Worm (Caenorhabditis elegans) whole organism, L4 larva: ENCODE measurements around the gene F08F1.9.

Source experiments
- F26F4.8 ChIP-seq: fragments of 200-800 bp; sonication (Bioruptor generic); conservative IDR thresholded peaks from 2 replicates; pipeline ENCODE4 v1.3.6; 2022; ENCODE audit warnings: missing genetic modification characterization, missing compliant biosample characterization
- R02D3.7 ChIP-seq: fragments of 150-350 bp; sonication (generic microtip); optimal IDR thresholded peaks from 3 replicates; lab custom pipeline; 2014; ENCODE audit warnings: missing biosample characterization, missing genetic modification characterization
- T26A8.4 ChIP-seq: fragments of 200-800 bp; sonication (Bioruptor generic); IDR thresholded peaks from 2 replicates; pipeline ENCODE4 v1.3.6; 2022; ENCODE audit warnings: missing genetic modification characterization, missing compliant biosample characterization
- Y48G9A.11 ChIP-seq: fragments of 200-800 bp; sonication (Bioruptor generic); IDR thresholded peaks from 2 replicates; pipeline ENCODE4 v1.3.6; 2022; ENCODE audit warnings: missing genetic modification reagents, missing genetic modification characterization, missing compliant biosample characterization
- ZK337.2 ChIP-seq: fragments of 200-800 bp; sonication (Bioruptor generic); IDR thresholded peaks from 2 replicates; pipeline ENCODE4 v1.3.6; 2022; ENCODE audit warnings: missing genetic modification reagents, missing genetic modification characterization, missing compliant biosample characterization
- ZK546.5 ChIP-seq, 2 experiments: sonication (generic microtip); optimal IDR thresholded peaks; 2 replicates each; lab custom pipeline; 2017; ENCODE audit warnings: missing biosample characterization in 2 of 2, missing genetic modification characterization in 2 of 2
- aha-1 ChIP-seq: fragments of 150-350 bp; peaks from one replicate; lab custom pipeline; 2014; ENCODE audit warnings: missing biosample characterization, missing genetic modification characterization
- ceh-20 ChIP-seq: fragments of 200-800 bp; sonication (Bioruptor generic); IDR thresholded peaks from 2 replicates; pipeline ENCODE4 v1.3.6; 2022; ENCODE audit warnings: missing genetic modification reagents, missing genetic modification characterization, missing compliant biosample characterization
- ceh-28 ChIP-seq: fragments of 150-350 bp; optimal IDR thresholded peaks from 2 replicates; lab custom pipeline; 2014; ENCODE audit warnings: missing biosample characterization, missing genetic modification reagents, missing genetic modification characterization
- ceh-44 ChIP-seq: fragments of 200-800 bp; sonication (Bioruptor generic); IDR thresholded peaks from 2 replicates; pipeline ENCODE4 v1.3.6; 2022; ENCODE audit warnings: missing genetic modification reagents, missing genetic modification characterization, missing compliant biosample characterization
- ceh-82 ChIP-seq: sonication (generic microtip); optimal IDR thresholded peaks from 2 replicates; lab custom pipeline; 2017; ENCODE audit warnings: missing biosample characterization, missing genetic modification characterization
- daf-12 ChIP-seq: fragments of 150-350 bp; optimal IDR thresholded peaks from 2 replicates; lab custom pipeline; 2014; ENCODE audit warnings: missing biosample characterization, missing genetic modification reagents, missing genetic modification characterization
- daf-16 ChIP-seq, 3 experiments: sonication (generic microtip); optimal IDR thresholded peaks; 2 replicates each; lab custom pipeline; 2016 to 2017; ENCODE audit warnings: missing genetic modification characterization in 3 of 3, missing genetic modification reagents in 3 of 3, mild to moderate bottlenecking in 2 of 3, missing compliant biosample characterization in 2 of 3, missing biosample characterization in 1 of 3, moderate library complexity in 1 of 3
- daf-8 ChIP-seq: fragments of 200-800 bp; sonication (Bioruptor generic); IDR thresholded peaks from 2 replicates; pipeline ENCODE4 v1.3.6; 2022; ENCODE audit warnings: missing genetic modification characterization, missing compliant biosample characterization
- dmd-6 ChIP-seq: fragments of 200-800 bp; sonication (Bioruptor generic); IDR thresholded peaks from 2 replicates; pipeline ENCODE4 v1.3.6; 2022; ENCODE audit warnings: missing genetic modification reagents, missing genetic modification characterization, missing compliant biosample characterization
- dmd-8 ChIP-seq: fragments of 200-800 bp; sonication (Bioruptor generic); IDR thresholded peaks from 2 replicates; pipeline ENCODE4 v1.3.6; 2022; ENCODE audit warnings: missing genetic modification characterization, missing compliant biosample characterization
- dmd-9 ChIP-seq: fragments of 200-800 bp; sonication (Bioruptor generic); IDR thresholded peaks from 2 replicates; pipeline ENCODE4 v1.3.6; 2022; ENCODE audit warnings: missing genetic modification reagents, missing genetic modification characterization, missing compliant biosample characterization
- dve-1 ChIP-seq: sonication (generic microtip); optimal IDR thresholded peaks from 2 replicates; lab custom pipeline; 2017; ENCODE audit warnings: antibody characterized with exemption, mild to moderate bottlenecking, missing genetic modification characterization, missing compliant biosample characterization; ENCODE audit not compliant: insufficient read depth
- egl-27 ChIP-seq: sonication (generic microtip); optimal IDR thresholded peaks from 3 replicates; lab custom pipeline; 2017; ENCODE audit warnings: missing biosample characterization, missing genetic modification reagents, missing genetic modification characterization
- egl-43 ChIP-seq: fragments of 200-800 bp; sonication (Bioruptor generic); IDR thresholded peaks from 2 replicates; pipeline ENCODE4 v1.3.6; 2022; ENCODE audit warnings: missing genetic modification reagents, missing genetic modification characterization, missing compliant biosample characterization
- fos-1 ChIP-seq: fragments of 150-350 bp; optimal IDR thresholded peaks from 2 replicates; lab custom pipeline; 2014; ENCODE audit warnings: missing biosample characterization, missing genetic modification characterization
- hif-1 ChIP-seq, 2 experiments: sonication (generic microtip); optimal IDR thresholded peaks; 2 replicates each; lab custom pipeline; 2016 to 2017; ENCODE audit warnings: missing compliant biosample characterization in 2 of 2, missing genetic modification characterization in 2 of 2, missing genetic modification reagents in 2 of 2, missing genotype in 2 of 2, mild to moderate bottlenecking in 1 of 2
- hmg-1.1 ChIP-seq: fragments of 200-800 bp; sonication (Bioruptor generic); IDR thresholded peaks from 2 replicates; pipeline ENCODE4 v1.3.6; 2022; ENCODE audit warnings: missing genetic modification reagents, missing genetic modification characterization, missing compliant biosample characterization
- lim-7 ChIP-seq: fragments of 200-800 bp; sonication (Bioruptor generic); IDR thresholded peaks from 2 replicates; pipeline ENCODE4 v1.3.6; 2022; ENCODE audit warnings: missing genetic modification characterization, missing compliant biosample characterization
- lin-1 ChIP-seq: fragments of 200-800 bp; sonication (Bioruptor generic); IDR thresholded peaks from 2 replicates; pipeline ENCODE4 v1.3.6; 2022; ENCODE audit warnings: missing genetic modification reagents, missing genetic modification characterization, missing compliant biosample characterization
- lin-15B ChIP-seq: fragments of 150-350 bp; sonication (generic microtip); optimal IDR thresholded peaks from 3 replicates; lab custom pipeline; 2014; ENCODE audit warnings: missing biosample characterization, missing genetic modification characterization
- lir-3 ChIP-seq: sonication (generic microtip); optimal IDR thresholded peaks from 2 replicates; lab custom pipeline; 2016; ENCODE audit warnings: mild to moderate bottlenecking, missing genetic modification characterization, missing compliant biosample characterization
- lsy-2 ChIP-seq, 2 experiments: fragments of 150-350 bp in 1 of 2; sonication (generic microtip) in 1 of 2; optimal IDR thresholded peaks; 2 replicates each; lab custom pipeline; 2014 to 2017; ENCODE audit warnings: missing biosample characterization in 2 of 2, missing genetic modification characterization in 2 of 2
- mdt-29 ChIP-seq: fragments of 200-800 bp; sonication (Bioruptor generic); IDR thresholded peaks from 2 replicates; pipeline ENCODE4 v1.3.6; 2022; ENCODE audit warnings: missing genetic modification reagents, missing genetic modification characterization, missing compliant biosample characterization
- nhr-102 ChIP-seq: sonication (generic microtip); optimal IDR thresholded peaks from 2 replicates; lab custom pipeline; 2016; ENCODE audit warnings: mild to moderate bottlenecking, missing genetic modification characterization, moderate library complexity, missing compliant biosample characterization
- nhr-25 ChIP-seq: sonication (generic microtip); optimal IDR thresholded peaks from 2 replicates; lab custom pipeline; 2017; ENCODE audit warnings: missing genetic modification characterization, mild to moderate bottlenecking, missing compliant biosample characterization, antibody characterized with exemption, moderate library complexity, borderline replicate concordance; ENCODE audit not compliant: insufficient read depth
- nhr-28 ChIP-seq: fragments of 150-350 bp; optimal IDR thresholded peaks from 2 replicates; lab custom pipeline; 2014; ENCODE audit warnings: missing biosample characterization, missing genetic modification characterization
- nhr-6 ChIP-seq: fragments of 150-350 bp; optimal IDR thresholded peaks from 2 replicates; lab custom pipeline; 2014; ENCODE audit warnings: missing biosample characterization, missing genetic modification characterization
- nhr-76 ChIP-seq: fragments of 150-350 bp; optimal IDR thresholded peaks from 2 replicates; lab custom pipeline; 2014; ENCODE audit warnings: missing biosample characterization, missing genetic modification characterization
- nhr-77 ChIP-seq: fragments of 150-350 bp; optimal IDR thresholded peaks from 2 replicates; lab custom pipeline; 2014; ENCODE audit warnings: missing biosample characterization, missing genetic modification characterization
- php-3 ChIP-seq: fragments of 200-800 bp; sonication (Bioruptor generic); IDR thresholded peaks from 2 replicates; pipeline ENCODE4 v1.3.6; 2022; ENCODE audit warnings: missing genetic modification reagents, missing genetic modification characterization, missing compliant biosample characterization
- rbr-2 ChIP-seq: sonication (generic microtip); optimal IDR thresholded peaks from 2 replicates; lab custom pipeline; 2016; ENCODE audit warnings: missing genotype, missing genetic modification characterization, missing compliant biosample characterization
- saeg-2 ChIP-seq: fragments of 200-800 bp; sonication (Bioruptor generic); IDR thresholded peaks from 2 replicates; pipeline ENCODE4 v1.3.6; 2022; ENCODE audit warnings: missing genetic modification reagents, missing genetic modification characterization, missing compliant biosample characterization
- sdz-12 ChIP-seq: fragments of 200-800 bp; sonication (Bioruptor generic); optimal IDR thresholded peaks from 2 replicates; lab custom pipeline; 2018; ENCODE audit warnings: mild to moderate bottlenecking, missing genetic modification characterization, missing compliant biosample characterization
- set-16 ChIP-seq: fragments of 200-800 bp; sonication (Bioruptor generic); IDR thresholded peaks from 2 replicates; pipeline ENCODE4 v1.3.6; 2022; ENCODE audit warnings: missing genetic modification reagents, missing genetic modification characterization, missing compliant biosample characterization
- snpc-1.2 ChIP-seq: fragments of 200-800 bp; sonication (Bioruptor generic); IDR thresholded peaks from 2 replicates; pipeline ENCODE4 v1.3.6; 2022; ENCODE audit warnings: missing genetic modification reagents, missing genetic modification characterization, missing compliant biosample characterization
- spr-1 ChIP-seq: sonication (generic microtip); optimal IDR thresholded peaks from 2 replicates; lab custom pipeline; 2016; ENCODE audit warnings: mild to moderate bottlenecking, missing genetic modification characterization, missing compliant biosample characterization
- unc-39 ChIP-seq: sonication (generic microtip); optimal IDR thresholded peaks from 2 replicates; lab custom pipeline; 2017; ENCODE audit warnings: missing biosample characterization, missing genetic modification characterization
- vab-7 ChIP-seq: fragments of 200-800 bp; sonication (Bioruptor generic); IDR thresholded peaks from 2 replicates; pipeline ENCODE4 v1.3.6; 2022; ENCODE audit warnings: missing genetic modification reagents, missing genetic modification characterization, missing compliant biosample characterization
- zip-11 ChIP-seq: fragments of 200-800 bp; sonication (Bioruptor generic); IDR thresholded peaks from 2 replicates; pipeline ENCODE4 v1.3.6; 2022; ENCODE audit warnings: missing genetic modification characterization, missing compliant biosample characterization
- ztf-11 ChIP-seq: fragments of 150-350 bp; optimal IDR thresholded peaks from 2 replicates; lab custom pipeline; 2014; ENCODE audit warnings: missing biosample characterization, missing genetic modification characterization

The F08F1.9 gene

DNA sequence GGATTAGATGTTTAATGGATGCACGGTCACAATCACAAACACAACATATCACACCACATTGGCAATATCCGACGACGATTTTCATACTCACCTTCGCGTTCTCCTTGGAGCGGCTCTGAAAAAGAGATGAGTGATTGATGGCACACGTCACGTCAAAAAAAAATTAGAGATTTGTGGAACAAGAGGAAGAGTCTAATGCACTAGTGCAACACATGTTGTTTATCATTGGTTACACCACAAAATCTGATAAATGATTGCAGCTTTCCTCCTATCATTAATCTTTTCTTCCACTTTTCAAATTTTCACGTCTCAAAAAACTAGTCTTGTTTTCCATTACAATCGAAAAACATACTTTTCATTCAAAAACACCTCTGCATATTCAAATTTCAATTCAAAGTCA, 20.1 kb downstream of the F08F1.9 start:
- TF ChIP-seq ceh-20 (GFP tag; lab: Robert Waterston, UW) (no peak; the same call in 1 of the 2 replicates), aha-1 (tag; lab: Kevin White, UChicago) (peak; percentile 83), daf-16 (GFP tag; optimal IDR thresholded peaks at IDR 0.05; lab: Kevin White, UChicago) (peak in 1 of 2 experiments; percentile 89), daf-16 (tag; optimal IDR thresholded peaks at IDR 0.05; lab: Kevin White, UChicago) (no peak)
- TF ChIP-seq, all 104 proteins: peak for 2

DNA sequence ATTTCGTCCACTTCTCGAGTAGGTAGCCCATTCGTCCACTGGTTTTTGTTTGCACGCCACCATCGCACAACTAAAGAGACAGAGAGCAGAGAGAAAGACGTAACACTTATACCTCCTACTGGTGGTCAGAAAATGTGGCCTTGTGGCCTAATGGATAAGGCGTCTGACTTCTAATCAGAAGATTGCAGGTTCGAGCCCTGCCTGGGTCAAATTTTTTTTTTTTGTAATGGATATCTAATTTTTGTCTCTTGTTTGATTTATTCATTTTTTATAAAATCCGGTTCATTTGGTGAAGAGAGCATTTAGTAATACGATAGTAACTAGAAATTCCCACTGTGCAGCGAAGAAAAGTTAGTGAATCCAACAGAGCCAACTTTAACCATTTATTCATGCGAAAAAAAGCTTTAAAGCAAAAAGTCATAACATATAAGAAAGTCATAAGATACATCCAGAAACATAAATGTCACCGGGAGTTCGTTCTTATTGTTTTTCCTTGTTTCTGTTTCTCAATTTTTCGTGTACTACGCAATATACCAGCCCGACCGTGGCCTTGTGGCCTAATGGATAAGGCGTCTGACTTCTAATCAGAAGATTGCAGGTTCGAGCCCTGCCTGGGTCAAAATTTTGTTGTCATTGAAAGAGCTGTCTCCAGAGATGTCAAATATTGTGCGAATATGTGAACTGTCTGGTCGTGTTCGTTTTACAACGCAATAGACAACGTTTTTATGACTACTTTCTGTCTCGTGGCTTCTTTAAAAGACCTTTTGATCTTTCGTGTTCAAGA, 24.4 kb downstream of the F08F1.9 start:
- TF ChIP-seq ceh-20 (GFP tag; lab: Robert Waterston, UW) = no peak
- peak; percentile 51; the same call in 1 of the 2 replicates for TF ChIP-seq T26A8.4 (GFP tag; lab: Robert Waterston, UW)
- TF ChIP-seq lim-7 (GFP tag; lab: Robert Waterston, UW) = peak; percentile 80
- no peak for TF ChIP-seq lin-15B
- no peak for TF ChIP-seq ceh-28 (tag; lab: Kevin White, UChicago)
- peak; percentile 85 for TF ChIP-seq dmd-8 (GFP tag; lab: Robert Waterston, UW)
- peak; percentile 36 for TF ChIP-seq nhr-102 (tag; lab: Kevin White, UChicago)
- peak; percentile 60 for TF ChIP-seq nhr-25 (tag; lab: Kevin White, UChicago)
- no peak for TF ChIP-seq unc-39 (tag; lab: Kevin White, UChicago)
- peak; percentile 52 for TF ChIP-seq snpc-1.2 (GFP tag; lab: Robert Waterston, UW)
- TF ChIP-seq nhr-28 (tag; lab: Kevin White, UChicago) = no peak
- no peak for TF ChIP-seq lin-1 (GFP tag; lab: Robert Waterston, UW)
- 0 out of 2 replicates have a peak, but pooled peaks have one; percentile 43 for TF ChIP-seq php-3 (GFP tag; lab: Robert Waterston, UW)
- TF ChIP-seq egl-43 (GFP tag; lab: Robert Waterston, UW) = peak; percentile 72
- TF ChIP-seq set-16 (GFP tag; lab: Robert Waterston, UW) = no peak
- TF ChIP-seq dve-1 = peak; percentile 2
- peak; percentile 66 for TF ChIP-seq rbr-2 (tag; lab: Kevin White, UChicago)
- TF ChIP-seq ceh-44 (GFP tag; lab: Robert Waterston, UW) = peak; percentile 54; the same call in 1 of the 2 replicates
- no peak for TF ChIP-seq daf-8 (GFP tag; lab: Robert Waterston, UW)
- TF ChIP-seq lsy-2 (tag; optimal IDR thresholded peaks at IDR 0.05; lab: Kevin White, UChicago) = peak in 1 of 2 experiments; percentile 34
- no peak for TF ChIP-seq sdz-12 (GFP tag; lab: Kevin White, UChicago)
- peak; percentile 39 for TF ChIP-seq nhr-77 (tag; lab: Kevin White, UChicago)
- TF ChIP-seq daf-16 (GFP tag; optimal IDR thresholded peaks at IDR 0.05; lab: Kevin White, UChicago) = peak; percentile 14
- peak; percentile 52 for TF ChIP-seq daf-16 (tag; optimal IDR thresholded peaks at IDR 0.05; lab: Kevin White, UChicago)
- TF ChIP-seq fos-1 (tag; lab: Kevin White, UChicago) = no peak
- peak; percentile 60 for TF ChIP-seq Y48G9A.11 (GFP tag; lab: Robert Waterston, UW)
- no peak for TF ChIP-seq zip-11
- 0 out of 2 replicates have a peak, but pooled peaks have one; percentile 32 for TF ChIP-seq saeg-2
- peak; percentile 83 for TF ChIP-seq hmg-1.1 (GFP tag; lab: Robert Waterston, UW)
- TF ChIP-seq ztf-11 (tag; lab: Kevin White, UChicago) = no peak
- no peak for TF ChIP-seq egl-27 (tag; lab: Kevin White, UChicago)
- TF ChIP-seq ceh-82 (tag; lab: Kevin White, UChicago) = no peak
- 0 out of 2 replicates have a peak, but pooled peaks have one; percentile 39 for TF ChIP-seq F26F4.8 (GFP tag; lab: Robert Waterston, UW)
- TF ChIP-seq nhr-6 (tag; lab: Kevin White, UChicago) = no peak
- TF ChIP-seq daf-12 (tag; lab: Kevin White, UChicago) = no peak
- TF ChIP-seq hif-1 (tag; optimal IDR thresholded peaks at IDR 0.05; lab: Kevin White, UChicago) = peak in 1 of 2 experiments; percentile 6
- no peak for TF ChIP-seq R02D3.7
- TF ChIP-seq ZK546.5 (tag; optimal IDR thresholded peaks at IDR 0.05; lab: Kevin White, UChicago) = no peak
- TF ChIP-seq spr-1 = peak; percentile 12
- TF ChIP-seq nhr-76 = no peak
- TF ChIP-seq ZK337.2 (GFP tag; lab: Robert Waterston, UW) = 0 out of 2 replicates have a peak, but pooled peaks have one; percentile 42
- TF ChIP-seq lir-3 (tag; lab: Kevin White, UChicago) = no peak
- TF ChIP-seq mdt-29 = no peak
- TF ChIP-seq vab-7 = peak; percentile 67
- peak; percentile 53 for TF ChIP-seq dmd-6 (GFP tag; lab: Robert Waterston, UW)
- no peak for TF ChIP-seq dmd-9 (GFP tag; lab: Robert Waterston, UW)
